Fruit fly (Drosophila melanogaster) ovary, adult (tissue): ENCODE results near the gene Prat.
A peak's percentile ranks its signal among the peaks of the same experiment; 100 is the strongest.

Experiments
- CG17801 ChIP-seq: fragments of 200-800 bp; optimal IDR thresholded peaks from 2 replicates; lab custom pipeline; 2019; ENCODE audit warnings: missing biosample characterization, mild to moderate bottlenecking, missing genetic modification characterization, moderate library complexity; ENCODE audit not compliant: partially characterized antibody

Prat gene

DNA sequence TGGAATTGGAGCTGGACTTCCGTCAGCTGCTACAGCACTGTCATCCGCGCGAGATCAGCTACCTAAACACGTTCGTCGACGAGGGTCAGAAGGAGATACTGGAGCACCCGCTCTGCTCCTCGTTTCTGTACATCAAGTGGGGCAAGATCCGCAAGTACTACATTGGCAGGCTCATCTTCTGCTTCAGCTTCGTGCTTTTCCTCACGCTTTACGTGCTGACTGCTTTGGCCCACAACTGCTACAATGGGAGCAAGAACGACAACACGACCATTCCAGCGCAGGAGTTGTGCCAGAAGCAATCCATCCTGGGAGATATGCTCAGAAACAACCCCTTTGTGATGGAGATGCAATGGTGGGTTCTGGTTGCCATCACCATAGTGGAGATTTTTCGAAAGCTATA lies 12.3 kb downstream of the Prat start:
- TF ChIP-seq CG17801, result no peak

DNA sequence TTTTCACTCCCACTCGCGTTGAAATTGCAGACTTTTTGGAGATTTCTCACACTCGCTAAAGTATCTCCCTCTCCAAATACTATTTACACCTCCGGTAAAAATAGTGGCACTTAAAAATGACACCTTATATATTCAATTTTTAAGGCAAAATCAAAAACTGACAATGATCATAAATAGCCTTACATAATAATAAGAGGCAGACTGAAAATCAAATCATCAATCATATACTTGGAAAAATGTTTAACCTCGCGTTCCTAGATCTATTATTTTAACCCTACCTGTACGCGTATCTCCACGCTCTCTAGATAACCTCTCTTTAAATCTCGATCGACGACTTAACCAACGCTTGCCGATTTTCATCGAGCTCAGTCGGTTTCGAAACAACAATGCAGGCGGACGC lies 16.1 kb downstream of the Prat start:
- peak; percentile 78 for TF ChIP-seq CG17801

DNA sequence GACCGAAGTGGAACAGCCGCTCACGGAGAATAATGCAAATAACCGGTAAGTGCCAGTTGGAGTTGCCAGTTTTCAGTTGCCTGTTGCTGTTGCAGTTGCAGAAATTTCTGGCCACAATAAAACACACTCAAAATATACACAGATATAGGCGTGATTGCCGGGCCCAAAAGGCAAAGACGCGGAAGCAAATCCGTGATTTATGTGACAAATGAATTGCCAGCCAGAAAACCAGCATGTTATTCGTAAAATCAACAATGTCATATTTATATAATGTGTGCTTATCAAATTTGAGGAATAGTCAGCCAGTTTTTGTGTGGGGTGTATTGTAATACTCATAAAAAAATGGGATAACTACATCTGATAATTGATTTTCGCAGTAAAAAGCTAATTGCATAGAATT lies 17.0 kb downstream of the Prat start:
- no peak for TF ChIP-seq CG17801

DNA sequence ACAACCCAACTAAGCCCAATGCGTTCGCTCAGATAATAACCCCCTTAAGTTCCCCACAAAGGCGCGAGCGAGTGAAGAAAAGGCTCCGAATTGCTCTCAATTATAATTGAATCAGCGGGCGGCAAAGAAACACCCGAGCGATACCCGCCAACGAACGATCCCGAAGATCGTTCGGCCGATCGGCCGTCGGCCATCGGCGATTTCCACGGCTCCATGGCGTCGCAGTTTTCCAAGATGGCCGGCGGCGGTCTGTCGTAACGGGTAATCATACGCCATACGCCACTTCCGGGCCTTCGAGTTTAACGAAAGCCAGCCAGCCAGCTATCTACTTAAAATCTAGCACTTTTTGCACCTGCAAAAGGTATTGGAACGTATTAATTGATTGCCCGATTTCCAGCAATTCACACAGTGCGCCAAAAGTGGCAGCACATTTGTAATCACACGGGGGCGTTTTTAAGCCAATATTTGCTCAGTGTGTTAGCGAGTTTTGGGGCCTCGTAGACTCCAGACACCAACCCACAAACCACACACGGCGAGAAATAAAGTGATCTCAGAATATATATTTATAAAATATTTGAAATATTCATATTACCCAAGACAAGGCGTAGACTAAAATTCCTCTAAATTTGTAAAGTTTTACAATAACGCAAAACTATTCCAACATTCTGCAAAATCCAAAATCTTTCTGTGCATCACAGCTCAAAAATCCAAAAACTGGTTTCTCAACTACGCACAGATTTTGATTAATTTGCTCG lies 19.2 kb downstream of the Prat start:
- TF ChIP-seq CG17801, result no peak

DNA sequence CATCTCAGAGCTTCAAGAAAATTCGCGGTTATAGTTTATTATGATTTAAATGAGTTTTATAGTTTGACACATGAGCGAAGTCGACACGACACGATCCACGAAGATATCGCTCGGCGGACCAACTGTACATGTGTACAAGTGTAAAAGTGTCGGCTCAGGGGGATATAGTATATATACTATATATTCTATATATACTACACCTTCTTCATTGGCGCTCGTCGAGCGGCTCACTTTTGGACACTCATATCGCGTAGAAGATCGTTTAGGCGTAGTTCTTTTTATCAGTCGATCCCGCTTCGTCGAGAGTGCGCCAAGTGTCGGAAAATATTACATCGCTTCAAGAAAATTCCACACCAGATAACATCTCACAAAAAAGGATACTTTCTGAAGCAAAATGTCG lies 20.5 kb downstream of the Prat start, which contains the start of gene wtrw:
wtrw (plus strand) TSS at position 301 of the 400 bp plus-strand sequence.
- no peak for TF ChIP-seq CG17801

DNA sequence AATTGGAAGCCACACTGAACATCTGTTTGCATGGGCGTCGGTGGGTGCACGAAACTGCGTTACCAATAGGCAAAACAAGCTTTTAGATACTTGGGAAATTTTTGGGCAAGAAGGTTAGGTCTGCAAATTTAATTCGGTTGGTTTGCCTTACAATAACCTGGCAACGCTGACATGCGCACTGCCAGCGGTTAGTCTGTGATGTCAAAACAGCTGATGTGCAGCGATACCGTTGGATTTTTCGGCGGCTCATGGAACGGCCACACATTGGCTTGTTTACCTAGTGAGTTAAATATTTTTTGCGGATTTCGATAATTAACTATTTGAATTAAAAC lies 24.8 kb downstream of the Prat start, which contains the start of gene ArgRS-m:
ArgRS-m (plus strand) TSS at position 187 of the 332 bp plus-strand sequence.
- TF ChIP-seq CG17801, result peak; percentile 59

DNA sequence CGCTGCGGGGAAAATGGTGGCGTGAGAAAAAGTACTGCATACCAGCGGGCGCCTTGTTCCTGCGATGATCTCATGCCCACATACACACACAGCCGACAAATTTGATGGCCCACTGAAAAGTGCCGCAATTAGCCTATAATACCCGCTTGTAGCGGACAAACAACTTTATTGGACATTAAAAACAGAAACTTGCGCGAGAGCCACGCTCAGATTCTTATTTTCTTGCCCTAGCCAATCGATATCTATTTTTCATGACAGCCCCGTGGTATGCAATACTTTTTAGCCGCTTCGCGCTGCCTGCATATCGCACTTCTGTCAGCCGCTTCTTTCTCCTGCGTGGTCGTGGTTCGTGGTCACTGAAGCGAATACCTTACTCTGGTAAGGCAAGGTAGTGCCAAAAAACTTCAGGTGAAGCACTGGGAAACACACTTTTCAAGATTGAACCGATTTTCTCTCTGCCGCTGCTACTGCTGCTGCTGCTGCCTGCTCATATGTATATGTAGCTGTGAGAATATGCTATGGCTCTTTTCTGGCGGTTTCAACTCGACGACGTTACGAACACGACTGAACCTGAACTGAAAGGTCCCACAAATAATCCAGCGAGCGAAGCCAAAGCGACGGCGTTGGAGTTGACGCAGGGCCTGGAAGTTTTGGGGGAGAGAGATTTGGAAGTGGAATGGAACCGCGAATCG lies 25.3 kb downstream of the Prat start, which contains the start of gene CG17816:
CG17816 (minus strand) TSS at position 567 of the 692 bp plus-strand sequence.
- no peak for TF ChIP-seq CG17801

DNA sequence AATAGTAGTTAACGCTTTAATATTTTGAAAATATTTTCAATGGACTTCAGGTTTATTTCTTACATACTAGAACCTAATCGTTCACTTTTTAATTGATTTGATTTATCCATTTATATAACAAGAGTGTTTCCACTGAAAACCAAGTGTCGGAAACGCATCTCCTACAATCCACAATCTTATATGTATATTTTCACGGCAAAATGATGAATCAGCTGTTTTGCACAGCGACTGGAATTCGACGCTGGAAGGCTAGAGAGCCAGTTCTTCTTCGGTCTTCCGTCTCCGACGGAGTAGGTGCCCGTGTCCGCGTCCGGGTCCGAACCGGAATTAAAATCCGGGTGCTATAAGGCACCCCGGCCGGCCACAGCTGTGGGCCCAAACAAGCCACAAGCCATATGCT lies 27.1 kb downstream of the Prat start:
- TF ChIP-seq CG17801, result no peak
